Fruit fly (Drosophila melanogaster) whole organism: ENCODE data around the gene tap.

Source experiments
- CG8478 ChIP-seq: fragments of >200 bp; optimal IDR thresholded peaks from 2 replicates; lab custom pipeline; 2018; ENCODE audit warnings: inconsistent platforms
- Dll ChIP-seq: fragments of >200 bp; optimal IDR thresholded peaks from 2 replicates; lab custom pipeline; 2017
- EcR ChIP-seq, 2 experiments: fragments of >200 bp; optimal IDR thresholded peaks; 2 replicates each; lab custom pipeline; 2017; ENCODE audit warnings: missing biosample characterization in 2 of 2, missing genetic modification characterization in 2 of 2, missing genetic modification reagents in 2 of 2
- pan ChIP-seq: fragments of >200 bp; optimal IDR thresholded peaks from 2 replicates; lab custom pipeline; 2017
- psq ChIP-seq: fragments of >200 bp; optimal IDR thresholded peaks from 2 replicates; lab custom pipeline; 2017
- usp ChIP-seq: fragments of >200 bp; optimal IDR thresholded peaks from 2 replicates; lab custom pipeline; 2017; ENCODE audit warnings: missing biosample characterization, missing genetic modification characterization, mixed read lengths

DNA sequence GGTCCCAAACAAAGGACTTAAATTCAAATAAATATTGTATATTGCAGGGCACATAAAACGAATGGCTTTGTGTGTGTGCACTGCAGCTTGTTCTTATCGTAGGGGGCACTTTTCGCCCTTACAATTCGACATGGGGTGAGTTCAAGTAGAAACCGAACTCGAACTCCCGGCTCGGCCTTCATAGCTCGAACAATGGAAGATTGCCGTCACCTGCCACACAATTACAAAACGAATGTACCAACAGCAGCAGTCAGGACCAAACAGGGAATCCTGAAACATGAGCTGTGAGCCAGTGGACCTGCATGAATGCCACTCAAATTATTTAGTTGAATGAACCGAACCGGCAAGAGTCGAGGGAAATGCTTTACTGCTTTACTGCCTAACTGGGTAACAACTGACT is 2.4 kb downstream of the tap start:
- TF ChIP-seq CG8478 (lab: Kevin White, UChicago) (no peak), pan (lab: Kevin White, UChicago) (no peak), EcR (GFP tag; optimal IDR thresholded peaks at IDR 0.05; lab: Kevin White, UChicago) (no peak), usp (no peak), Dll (lab: Kevin White, UChicago) (no peak), psq (lab: Kevin White, UChicago) (no peak)
